Worm (Caenorhabditis elegans): ENCODE measurements around the gene pho-5.

The pho-5 gene

DNA sequence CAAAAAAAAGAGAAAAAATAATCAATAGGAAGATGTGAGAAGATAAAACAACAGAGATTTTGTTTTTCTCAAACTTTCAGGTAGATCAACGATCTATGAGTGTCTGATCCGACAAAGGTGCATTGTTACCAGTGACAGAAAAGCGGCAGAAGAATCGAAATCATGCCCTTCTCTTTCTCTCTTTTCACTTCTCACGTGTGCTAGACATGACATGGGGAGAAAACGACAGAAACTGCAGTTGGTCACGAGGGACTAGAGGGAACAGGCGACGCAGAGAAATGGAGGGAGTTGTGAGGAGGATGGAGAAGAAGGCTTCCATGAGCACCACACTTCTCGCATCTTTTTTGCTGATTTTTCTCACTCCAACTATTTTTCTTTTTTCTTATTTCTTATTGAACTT, 49.5 kb upstream of the pho-5 start, which contains the start of gene F56C9.10 (continued):
- TF ChIP-seq daf-8 (GFP tag; IDR thresholded peaks at IDR 0.05): no peak
- peak; percentile 82 for TF ChIP-seq ceh-20 (GFP tag; IDR thresholded peaks at IDR 0.05)
- TF ChIP-seq lin-29 (GFP tag; IDR thresholded peaks at IDR 0.05): peak; percentile 45; the same call in 1 of the 2 replicates
- TF ChIP-seq T20F7.1 (GFP tag; optimal IDR thresholded peaks at IDR 0.05): peak; percentile 81
- peak; percentile 77 to 89 for TF ChIP-seq lsy-2 (tag; optimal IDR thresholded peaks at IDR 0.05)

DNA sequence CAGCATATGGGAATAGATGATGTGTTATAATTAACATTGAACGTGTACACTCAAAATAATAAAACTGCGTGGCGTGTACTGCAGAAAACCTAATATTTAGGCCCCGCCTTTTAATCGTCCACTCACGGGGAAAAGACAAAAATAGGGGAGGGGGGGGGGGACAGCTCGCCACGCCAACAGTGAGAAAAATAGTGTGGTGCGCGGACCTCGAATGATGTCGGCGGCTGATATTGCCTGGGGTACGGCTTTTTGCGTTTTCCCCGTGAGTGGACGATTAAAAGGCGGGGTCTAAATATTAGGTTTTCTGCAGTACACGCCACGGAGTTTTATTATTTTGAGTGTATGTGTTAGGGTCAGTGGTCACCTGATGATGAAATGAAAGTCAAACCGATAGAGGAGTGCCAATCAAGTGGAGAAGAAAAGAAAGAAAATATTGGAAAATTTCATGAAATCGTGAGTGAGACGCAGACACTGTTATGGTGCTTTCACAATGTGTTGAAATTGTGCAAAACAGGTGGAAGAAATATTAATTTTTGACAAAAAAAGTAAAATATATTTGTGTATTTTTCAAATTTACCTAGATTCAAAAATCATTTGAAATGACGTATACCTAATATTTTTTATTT, 48.3 kb upstream of the pho-5 start:
- TF ChIP-seq nhr-28 (tag; optimal IDR thresholded peaks at IDR 0.05) (peak; percentile 15), set-16 (GFP tag; IDR thresholded peaks at IDR 0.05) (0 out of 2 replicates have a peak, but pooled peaks have one; percentile 21), dmd-6 (GFP tag; IDR thresholded peaks at IDR 0.05) (peak; percentile 48), hlh-11 (tag; optimal IDR thresholded peaks at IDR 0.05) (peak; percentile 11), ctbp-1 (GFP tag; IDR thresholded peaks at IDR 0.05) (0 out of 2 replicates have a peak, but pooled peaks have one; percentile 34), hlh-30 (tag; optimal IDR thresholded peaks at IDR 0.05; ENCODE audit: insufficient read depth) (peak; percentile 28), tra-1 (GFP tag; IDR thresholded peaks at IDR 0.05) (0 out of 2 replicates have a peak, but pooled peaks have one; percentile 37)

DNA sequence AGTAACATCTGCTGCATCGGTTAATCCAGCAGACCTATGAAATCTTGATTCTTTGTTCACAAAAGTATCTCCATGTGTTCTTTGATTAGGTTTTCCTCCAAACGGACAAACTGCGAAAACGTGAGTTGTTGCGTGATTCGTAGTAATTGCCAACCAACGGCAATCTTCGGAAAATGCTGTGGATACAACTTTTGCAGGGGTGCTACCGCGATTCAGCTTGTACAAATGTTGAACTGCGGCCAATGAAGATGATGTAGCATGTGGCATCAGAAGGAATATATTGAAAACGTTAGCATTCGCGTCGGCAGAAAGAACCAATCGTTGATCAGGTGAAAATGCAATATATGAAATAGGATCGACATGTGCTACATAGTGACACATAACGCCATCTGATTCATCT, 46.0 kb upstream of the pho-5 start:
- TF ChIP-seq lin-13 (GFP tag; optimal IDR thresholded peaks at IDR 0.05): no peak
- peak in 1 of 2 experiments; percentile 87 for TF ChIP-seq unc-62 (GFP tag; optimal IDR thresholded peaks at IDR 0.05 in 1 of 2)
- no peak for TF ChIP-seq unc-62 (tag; optimal IDR thresholded peaks at IDR 0.05)
- no peak for TF ChIP-seq madf-9 (GFP tag; conservative IDR thresholded peaks at IDR 0.05)
- no peak for TF ChIP-seq lin-38 (GFP tag; IDR thresholded peaks at IDR 0.05)
- no peak for TF ChIP-seq spr-1 (tag; optimal IDR thresholded peaks at IDR 0.05)
- no peak for TF ChIP-seq T20F7.1 (GFP tag; optimal IDR thresholded peaks at IDR 0.05)

DNA sequence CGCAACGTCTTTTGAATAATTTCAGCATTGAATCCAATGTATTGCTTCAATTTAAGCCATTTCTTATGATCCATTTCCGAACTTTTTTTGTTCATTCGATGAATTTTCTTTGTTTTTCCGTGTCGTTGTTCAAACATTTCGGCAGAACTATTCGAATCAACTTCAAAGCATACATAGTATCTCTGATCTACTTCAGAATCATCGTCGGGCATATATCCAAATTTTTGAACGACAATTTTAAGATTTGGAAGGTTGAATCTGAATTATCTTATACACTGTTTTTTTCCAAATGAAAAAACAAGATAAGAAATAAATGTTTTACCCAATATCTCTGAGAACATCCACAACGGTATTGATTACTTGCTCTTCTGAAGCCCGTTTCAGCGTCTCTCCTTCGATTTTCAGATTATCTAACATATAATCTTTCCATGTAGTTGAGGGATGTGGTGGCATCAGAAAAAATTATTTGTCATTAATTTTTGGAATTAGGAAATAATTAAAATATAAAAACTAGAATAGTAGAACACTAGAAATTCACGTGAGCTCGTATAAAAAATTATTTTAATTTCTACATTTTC, 43.6 kb upstream of the pho-5 start, which contains the start of gene lab-2:
Gene lab-2, minus strand, starts transcription at position 453 of the 578 bp plus-strand sequence.
- TF ChIP-seq nhr-102 (tag; optimal IDR thresholded peaks at IDR 0.05) (peak; percentile 39), lin-38 (GFP tag; IDR thresholded peaks at IDR 0.05) (0 out of 2 replicates have a peak, but pooled peaks have one; percentile 20), zfp-3 (GFP tag; conservative IDR thresholded peaks at IDR 0.05) (0 out of 2 replicates have a peak, but pooled peaks have one; percentile 21), lsy-2 (tag; optimal IDR thresholded peaks at IDR 0.05) (peak in 1 of 2 experiments; percentile 39), hif-1 (tag; optimal IDR thresholded peaks at IDR 0.05) (peak in 1 of 2 experiments; percentile 5), vab-7 (GFP tag; IDR thresholded peaks at IDR 0.05) (peak; percentile 6; the same call in 1 of the 2 replicates), mes-2 (tag; optimal IDR thresholded peaks at IDR 0.05; ENCODE audit: poor library complexity, severe bottlenecking) (peak; percentile 13), R02D3.7 (tag; optimal IDR thresholded peaks at IDR 0.05) (no peak), pha-4 (GFP tag; IDR thresholded peaks at IDR 0.05) (peak; percentile 58), pha-4 (tag; optimal IDR thresholded peaks at IDR 0.05) (no peak), nhr-48 (tag; optimal IDR thresholded peaks at IDR 0.05) (no peak), ZK546.5 (tag; optimal IDR thresholded peaks at IDR 0.05) (no peak), T26A8.4 (GFP tag; IDR thresholded peaks at IDR 0.05) (peak; percentile 41; the same call in 1 of the 2 replicates), ceh-32 (tag; optimal IDR thresholded peaks at IDR 0.05; ENCODE audit: poor library complexity) (no peak), dve-1 (tag; optimal IDR thresholded peaks at IDR 0.05; ENCODE audit: insufficient read depth) (peak; percentile 1), tra-1 (GFP tag; IDR thresholded peaks at IDR 0.05) (peak; percentile 20; the same call in 1 of the 2 replicates), php-3 (GFP tag; IDR thresholded peaks at IDR 0.05) (0 out of 2 replicates have a peak, but pooled peaks have one; percentile 16), nhr-25 (tag; optimal IDR thresholded peaks at IDR 0.05; ENCODE audit: borderline replicate concordance, insufficient read depth) (peak; percentile 29), gei-8 (GFP tag; optimal IDR thresholded peaks at IDR 0.05) (no peak)

Measured in whole organism, L4 larva.